Worm (Caenorhabditis elegans): ENCODE results near the gene oig-4.

ce11 chrII:7663028-7663427 is 49.7 kb downstream of the oig-4 start:
- TF ChIP-seq nhr-12 (tag; optimal IDR thresholded peaks at IDR 0.05) (no peak), ama-1 (optimal IDR thresholded peaks at IDR 0.05) (no peak)
